In the genomic region with DNA sequence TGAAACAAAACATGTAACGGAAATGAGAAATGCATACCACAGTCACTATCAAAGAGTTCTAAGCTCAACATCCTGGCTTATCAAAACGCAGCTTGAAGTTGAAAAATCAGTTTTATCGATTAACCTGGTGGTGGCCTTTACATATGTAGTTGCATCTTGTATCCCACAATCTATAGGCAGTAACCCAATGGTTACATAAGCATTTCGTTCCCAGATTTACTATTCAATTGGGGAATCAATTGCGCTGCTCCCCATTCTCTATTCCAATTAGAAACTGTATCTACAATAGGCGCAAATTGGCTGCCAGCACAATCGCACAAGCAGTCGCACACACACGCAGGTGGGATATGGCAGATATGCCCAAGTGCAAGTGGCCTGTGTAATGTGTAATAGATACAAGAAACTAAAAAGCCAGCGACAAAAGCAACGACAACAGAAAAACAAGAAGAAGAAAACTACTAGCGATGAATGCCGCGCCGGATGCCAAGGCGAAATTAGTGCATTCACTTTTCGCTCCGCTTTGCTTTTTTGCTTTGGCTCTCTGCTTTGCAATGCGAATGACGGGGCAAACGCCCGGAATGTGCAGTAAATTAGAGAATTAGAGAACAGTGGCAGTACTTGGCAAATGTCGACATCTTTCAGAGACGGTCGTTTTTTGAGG, we compare ENCODE assay signal across 4 fruit fly cellular contexts.
A peak's percentile ranks its signal among the peaks of the same experiment; 100 is the strongest.
TF ChIP-seq lines count a peak whose summit lies in the region.

No protein-coding gene starts in this region.

- no peak for TF ChIP-seq CTCF in whole organism, embryonic (GFP tag; optimal IDR thresholded peaks at IDR 0.05; lab: Kevin White, UChicago)

TF ChIP-seq in whole organism, adult, 20 proteins besides CTCF, POLR2A, EP300 and RAD21:
- TF ChIP-seq CG12768 (GFP tag; optimal IDR thresholded peaks at IDR 0.05; lab: Kevin White, UChicago) (peak; percentile 36), cic (GFP tag; optimal IDR thresholded peaks at IDR 0.05; lab: Kevin White, UChicago) (peak; percentile 79), Mnt (GFP tag; optimal IDR thresholded peaks at IDR 0.05; lab: Kevin White, UChicago) (peak; percentile 57), bab1 (GFP tag; optimal IDR thresholded peaks at IDR 0.05; lab: Kevin White, UChicago) (no peak), ovo (GFP tag; optimal IDR thresholded peaks at IDR 0.05; lab: Kevin White, UChicago) (no peak), cnc (optimal IDR thresholded peaks at IDR 0.05; lab: Kevin White, UChicago) (no peak), CG5204 (GFP tag; optimal IDR thresholded peaks at IDR 0.05; lab: Kevin White, UChicago) (no peak), CG7101 (tag; optimal IDR thresholded peaks at IDR 0.05; lab: Kevin White, UChicago) (peak; percentile 32), tj (GFP tag; optimal IDR thresholded peaks at IDR 0.05; lab: Kevin White, UChicago) (peak; percentile 55), CG33017 (tag; optimal IDR thresholded peaks at IDR 0.05; lab: Kevin White, UChicago) (peak; percentile 18), kay (GFP tag; lab: Kevin White, UChicago; ENCODE audit: borderline replicate concordance) (peak; percentile 89)

TF ChIP-seq in whole organism, embryonic, 481 proteins besides CTCF, POLR2A, EP300 and RAD21:
- TF ChIP-seq insv (GFP tag; optimal IDR thresholded peaks at IDR 0.05; lab: Kevin White, UChicago) (peak in 1 of 2 experiments; percentile 0), CG7372 (GFP tag; IDR thresholded peaks at IDR 0.05; lab: Robert Waterston, UW) (no peak), CG3065 (GFP tag; optimal IDR thresholded peaks at IDR 0.05; lab: Kevin White, UChicago) (no peak), Med (GFP tag; lab: Kevin White, UChicago) (peak; percentile 32), Pdp1 (GFP tag; optimal IDR thresholded peaks at IDR 0.05; lab: Kevin White, UChicago) (peak in 1 of 2 experiments; percentile 91), CG17385 (GFP tag; optimal IDR thresholded peaks at IDR 0.05; lab: Kevin White, UChicago) (peak; percentile 57), psq (GFP tag; optimal IDR thresholded peaks at IDR 0.05; lab: Kevin White, UChicago) (peak; percentile 25), gt (GFP tag; IDR thresholded peaks at IDR 0.05; lab: Robert Waterston, UW) (no peak), CG33557 (GFP tag; optimal IDR thresholded peaks at IDR 0.05; lab: Kevin White, UChicago) (no peak), Abd-B (GFP tag; optimal IDR thresholded peaks at IDR 0.05; lab: Kevin White, UChicago) (no peak), PHDP (tag; optimal IDR thresholded peaks at IDR 0.05; lab: Kevin White, UChicago) (no peak), zfh1 (GFP tag; IDR thresholded peaks at IDR 0.05; lab: Robert Waterston, UW) (0 out of 3 replicates have a peak, but pooled peaks have one; percentile 19), bbx (GFP tag; IDR thresholded peaks at IDR 0.05; lab: Robert Waterston, UW; ENCODE audit: partially characterized antibody) (0 out of 2 replicates have a peak, but pooled peaks have one; percentile 8), Hr51 (GFP tag; optimal IDR thresholded peaks at IDR 0.05; lab: Kevin White, UChicago) (no peak), CG30403 (GFP tag; optimal IDR thresholded peaks at IDR 0.05; lab: Kevin White, UChicago) (no peak), NK7.1 (GFP tag; optimal IDR thresholded peaks at IDR 0.05; lab: Kevin White, UChicago) (no peak), amos (GFP tag; IDR thresholded peaks at IDR 0.05; lab: Robert Waterston, UW; ENCODE audit: partially characterized antibody) (no peak)

TF ChIP-seq in whole organism, prepupa, 60 proteins besides CTCF, POLR2A, EP300 and RAD21:
- TF ChIP-seq Eip75B (GFP tag; optimal IDR thresholded peaks at IDR 0.05; lab: Kevin White, UChicago) (no peak), dsx (GFP tag; optimal IDR thresholded peaks at IDR 0.05; lab: Kevin White, UChicago; ENCODE audit: poor library complexity, severe bottlenecking) (no peak), Ets21C (GFP tag; optimal IDR thresholded peaks at IDR 0.05; lab: Kevin White, UChicago) (no peak), CG6276 (GFP tag; optimal IDR thresholded peaks at IDR 0.05; lab: Kevin White, UChicago) (no peak), CG3032 (tag; optimal IDR thresholded peaks at IDR 0.05; lab: Kevin White, UChicago) (no peak), CG11294 (GFP tag; IDR thresholded peaks at IDR 0.05; lab: Robert Waterston, UW) (no peak), spab (GFP tag; optimal IDR thresholded peaks at IDR 0.05; lab: Kevin White, UChicago) (no peak), dac (GFP tag; optimal IDR thresholded peaks at IDR 0.05; lab: Kevin White, UChicago) (no peak), CG11762 (GFP tag; optimal IDR thresholded peaks at IDR 0.05; lab: Kevin White, UChicago; ENCODE audit: insufficient read depth) (no peak), CG6163 (GFP tag; IDR thresholded peaks at IDR 0.05; lab: Robert Waterston, UW) (peak; percentile 23; the same call in 1 of the 3 replicates), eg (GFP tag; IDR thresholded peaks at IDR 0.05; lab: Robert Waterston, UW) (0 out of 3 replicates have a peak, but pooled peaks have one; percentile 6)

TF ChIP-seq in whole organism, pupa, 21 proteins besides CTCF, POLR2A, EP300 and RAD21:
- no peak for TF ChIP-seq gl (tag; optimal IDR thresholded peaks at IDR 0.05; lab: Kevin White, UChicago)
- TF ChIP-seq Pif1B (GFP tag; optimal IDR thresholded peaks at IDR 0.05; lab: Kevin White, UChicago), result no peak
- TF ChIP-seq D1 (tag; optimal IDR thresholded peaks at IDR 0.05; lab: Kevin White, UChicago), result no peak
- TF ChIP-seq Pif1A (GFP tag; optimal IDR thresholded peaks at IDR 0.05; lab: Kevin White, UChicago), result no peak
- TF ChIP-seq CG8301 (tag; optimal IDR thresholded peaks at IDR 0.05; lab: Kevin White, UChicago), result no peak
- peak; percentile 19; the same call in 1 of the 3 replicates for TF ChIP-seq CG4496 (GFP tag; IDR thresholded peaks at IDR 0.05; lab: Robert Waterston, UW)
